Fruit fly (Drosophila melanogaster) whole organism: Measurements from ENCODE around the gene bb8.

Source experiments
- EcR ChIP-seq, 2 experiments: fragments of >200 bp; optimal IDR thresholded peaks; 2 replicates each; lab custom pipeline; 2017; ENCODE audit warnings: missing biosample characterization in 2 of 2, missing genetic modification characterization in 2 of 2, missing genetic modification reagents in 2 of 2
- pan ChIP-seq: fragments of >200 bp; optimal IDR thresholded peaks from 2 replicates; lab custom pipeline; 2017
- usp ChIP-seq: fragments of >200 bp; optimal IDR thresholded peaks from 2 replicates; lab custom pipeline; 2017; ENCODE audit warnings: missing biosample characterization, missing genetic modification characterization, mixed read lengths

DNA sequence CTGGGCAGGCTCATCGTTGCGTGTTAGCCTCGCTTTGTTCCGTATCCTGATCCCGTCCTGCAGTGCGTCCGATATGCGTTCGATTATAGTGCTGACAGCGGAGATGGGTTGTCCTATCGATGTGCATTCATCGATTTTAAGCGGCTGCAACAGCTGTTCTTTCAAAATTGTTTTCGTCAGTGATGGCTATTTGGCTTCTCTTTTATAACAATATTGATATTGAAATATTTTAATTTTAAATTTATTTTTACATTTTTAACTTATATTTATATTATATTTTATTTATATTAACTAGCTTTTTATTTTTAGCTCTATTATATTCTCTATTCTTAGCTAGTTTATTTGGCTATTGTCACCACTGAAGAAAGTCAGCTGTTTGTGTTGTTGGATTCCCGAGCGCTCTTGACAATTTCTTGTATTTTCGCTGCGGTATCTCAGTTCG, 32.0 kb downstream of the bb8 start, which contains the start of the genes wda and Pex11c:
- TF ChIP-seq pan (lab: Kevin White, UChicago) = no peak
- TF ChIP-seq usp (GFP tag; lab: Kevin White, UChicago) = no peak
- TF ChIP-seq EcR (GFP tag; optimal IDR thresholded peaks at IDR 0.05; lab: Kevin White, UChicago) = no peak
